Worm (Caenorhabditis elegans) whole organism, L4/young adult: ENCODE results near the gene R12G8.1.

ENCODE experiments used
- W03F9.2 ChIP-seq: fragments of 150-350 bp; optimal IDR thresholded peaks from 2 replicates; lab custom pipeline; 2014; ENCODE audit warnings: missing biosample characterization, missing genetic modification characterization
- dao-5 ChIP-seq: sonication (generic microtip); optimal IDR thresholded peaks from 2 replicates; lab custom pipeline; 2016; ENCODE audit warnings: missing genotype, missing genetic modification characterization, moderate library complexity, missing compliant biosample characterization

ce11 chrV:17755592-17755991, 6.5 kb upstream of the R12G8.1 start, which contains the start of gene pgp-9:
- no peak for TF ChIP-seq dao-5 (tag; lab: Kevin White, UChicago)
- TF ChIP-seq W03F9.2 (tag; lab: Kevin White, UChicago), result no peak
